Worm (Caenorhabditis elegans) whole organism, dauer: Measurements from ENCODE around the gene F10D7.4.

Experiments used
- unc-62 ChIP-seq: sonication (generic microtip); optimal IDR thresholded peaks from 2 replicates; lab custom pipeline; 2017; ENCODE audit warnings: missing biosample characterization, missing genetic modification reagents, missing genetic modification characterization

F10D7.4 gene

ce11 chrX:17401264-17401663 is 19.4 kb upstream of the F10D7.4 start, which contains the start of gene F11C7.6:
Gene F11C7.6 (plus strand): TSS chrX:17401564.
- TF ChIP-seq unc-62 (GFP tag; lab: Kevin White, UChicago) = no peak

ce11 chrX:17400425-17400824 is 18.6 kb upstream of the F10D7.4 start:
- TF ChIP-seq unc-62 (GFP tag; lab: Kevin White, UChicago) = no peak

ce11 chrX:17398293-17398692 is 16.4 kb upstream of the F10D7.4 start, which contains the start of gene F11C7.7:
Gene F11C7.7 (plus strand): TSS chrX:17398593.
- no peak for TF ChIP-seq unc-62 (GFP tag; lab: Kevin White, UChicago)

ce11 chrX:17396456-17396855 is 14.6 kb upstream of the F10D7.4 start, which contains the start of the genes vap-1 and F11C7.2:
Gene vap-1 (minus strand): TSS chrX:17396556.
Gene F11C7.2 (plus strand): TSS chrX:17396814.
- no peak for TF ChIP-seq unc-62 (GFP tag; lab: Kevin White, UChicago)

- TF ChIP-seq unc-62 (GFP tag; lab: Kevin White, UChicago) = no peak
Measured at ce11 chrX:17392182-17392581, 10.3 kb upstream of the F10D7.4 start.

ce11 chrX:17391515-17391914 is 9.6 kb upstream of the F10D7.4 start, which contains the start of gene F10D7.5:
Gene F10D7.5 (minus strand): TSS chrX:17391615.
- TF ChIP-seq unc-62 (GFP tag; lab: Kevin White, UChicago) = no peak

- no peak for TF ChIP-seq unc-62 (GFP tag; lab: Kevin White, UChicago)
Measured at ce11 chrX:17390531-17390930, 8.7 kb upstream of the F10D7.4 start.

ce11 chrX:17386130-17386529 is 4.3 kb upstream of the F10D7.4 start:
- TF ChIP-seq unc-62 (GFP tag; lab: Kevin White, UChicago) = no peak

- no peak for TF ChIP-seq unc-62 (GFP tag; lab: Kevin White, UChicago)
Measured at ce11 chrX:17385102-17385501, 3.2 kb upstream of the F10D7.4 start.

- no peak for TF ChIP-seq unc-62 (GFP tag; lab: Kevin White, UChicago)
Measured at ce11 chrX:17384343-17384742, 2.5 kb upstream of the F10D7.4 start.

- TF ChIP-seq unc-62 (GFP tag; lab: Kevin White, UChicago) = no peak
Measured at ce11 chrX:17379675-17380074, 2.2 kb downstream of the F10D7.4 start, which contains the start of gene F10D7.10. Gene F10D7.10 (minus strand): TSS chrX:17379775.

- no peak for TF ChIP-seq unc-62 (GFP tag; lab: Kevin White, UChicago)
Measured at ce11 chrX:17378996-17379395, 2.9 kb downstream of the F10D7.4 start.

- no peak for TF ChIP-seq unc-62 (GFP tag; lab: Kevin White, UChicago)
Measured at ce11 chrX:17375877-17376276, 6.0 kb downstream of the F10D7.4 start.

ce11 chrX:17374534-17374933 is 7.3 kb downstream of the F10D7.4 start, which contains the start of gene F10D7.3:
Gene F10D7.3 (minus strand): TSS chrX:17374634.
- no peak for TF ChIP-seq unc-62 (GFP tag; lab: Kevin White, UChicago)

- no peak for TF ChIP-seq unc-62 (GFP tag; lab: Kevin White, UChicago)
Measured at ce11 chrX:17373955-17374354, 7.9 kb downstream of the F10D7.4 start.

- no peak for TF ChIP-seq unc-62 (GFP tag; lab: Kevin White, UChicago)
Measured at ce11 chrX:17369514-17369913, 12.4 kb downstream of the F10D7.4 start.

- no peak for TF ChIP-seq unc-62 (GFP tag; lab: Kevin White, UChicago)
Measured at ce11 chrX:17368542-17368941, 13.3 kb downstream of the F10D7.4 start, which contains the start of gene mfsd-10. Gene mfsd-10 (minus strand): TSS chrX:17368642.
